Comparison of ENCODE assay signal across 2 fruit fly cellular contexts in the genomic region with DNA sequence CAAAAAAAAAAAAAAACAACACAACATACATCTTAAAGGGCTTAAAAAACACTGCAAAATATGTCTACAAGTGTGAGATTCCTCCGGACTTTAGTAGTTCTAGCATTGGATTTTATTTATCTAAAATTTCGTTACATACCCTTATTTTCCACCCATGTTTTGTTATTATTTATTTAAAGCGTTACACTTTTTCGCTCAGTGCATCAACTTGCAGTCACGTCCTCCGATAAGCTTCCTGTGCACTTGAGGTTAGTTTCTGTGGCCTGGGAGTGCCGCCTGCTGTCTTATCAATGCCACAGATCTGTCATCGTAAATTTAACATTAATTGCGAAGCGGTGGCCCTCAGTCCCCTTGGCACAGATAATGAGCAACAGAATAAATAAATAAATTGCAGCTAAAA.
TF ChIP-seq lines count a peak whose summit lies in the region.

No protein-coding gene starts in this region.

TF ChIP-seq in whole organism, prepupa, 60 proteins besides CTCF, POLR2A, EP300 and RAD21:
- peak; percentile 5 for TF ChIP-seq CG10669 (GFP tag; optimal IDR thresholded peaks at IDR 0.05; lab: Kevin White, UChicago)
- TF ChIP-seq Smox (GFP tag; optimal IDR thresholded peaks at IDR 0.05; lab: Kevin White, UChicago) = peak; percentile 12
- peak; percentile 27 for TF ChIP-seq OdsH (GFP tag; optimal IDR thresholded peaks at IDR 0.05; lab: Kevin White, UChicago)
- TF ChIP-seq ss (GFP tag; optimal IDR thresholded peaks at IDR 0.05; lab: Kevin White, UChicago) = no peak
- TF ChIP-seq topi (GFP tag; optimal IDR thresholded peaks at IDR 0.05; lab: Kevin White, UChicago) = peak; percentile 1
- TF ChIP-seq pdm3 (GFP tag; optimal IDR thresholded peaks at IDR 0.05; lab: Kevin White, UChicago) = peak; percentile 3
- peak; percentile 3 for TF ChIP-seq CG10631 (GFP tag; optimal IDR thresholded peaks at IDR 0.05; lab: Kevin White, UChicago)
- TF ChIP-seq fd85E (GFP tag; optimal IDR thresholded peaks at IDR 0.05; lab: Kevin White, UChicago) = no peak
- no peak for TF ChIP-seq Eip75B (GFP tag; optimal IDR thresholded peaks at IDR 0.05; lab: Kevin White, UChicago)
- peak; percentile 97 for TF ChIP-seq svp (GFP tag; lab: Kevin White, UChicago)
- TF ChIP-seq CG32006 (GFP tag; optimal IDR thresholded peaks at IDR 0.05; lab: Kevin White, UChicago) = peak; percentile 29
- TF ChIP-seq CG31627 (GFP tag; optimal IDR thresholded peaks at IDR 0.05; lab: Kevin White, UChicago) = no peak
- no peak for TF ChIP-seq CG1621 (tag; optimal IDR thresholded peaks at IDR 0.05; lab: Kevin White, UChicago)
- no peak for TF ChIP-seq Gug (GFP tag; IDR thresholded peaks at IDR 0.05; lab: Robert Waterston, UW)
- TF ChIP-seq Eip78C (GFP tag; lab: Kevin White, UChicago) = peak; percentile 74

TF ChIP-seq in whole organism, pupa, 21 proteins besides CTCF, POLR2A, EP300 and RAD21:
- no peak for TF ChIP-seq fd96Ca (GFP tag; IDR thresholded peaks at IDR 0.05; lab: Robert Waterston, UW)
- TF ChIP-seq CG13204 (GFP tag; optimal IDR thresholded peaks at IDR 0.05; lab: Kevin White, UChicago) = no peak
- TF ChIP-seq CG10348 (GFP tag; IDR thresholded peaks at IDR 0.05; lab: Robert Waterston, UW) = no peak
- no peak for TF ChIP-seq Snoo (tag; optimal IDR thresholded peaks at IDR 0.05; lab: Kevin White, UChicago)
- no peak for TF ChIP-seq Pif1B (GFP tag; optimal IDR thresholded peaks at IDR 0.05; lab: Kevin White, UChicago)
- TF ChIP-seq CG15710 (tag; optimal IDR thresholded peaks at IDR 0.05; lab: Kevin White, UChicago) = peak; percentile 21
- no peak for TF ChIP-seq CG32121 (GFP tag; IDR thresholded peaks at IDR 0.05; lab: Robert Waterston, UW)
- no peak for TF ChIP-seq D1 (tag; optimal IDR thresholded peaks at IDR 0.05; lab: Kevin White, UChicago)
- TF ChIP-seq CG8301 (tag; optimal IDR thresholded peaks at IDR 0.05; lab: Kevin White, UChicago) = no peak
- peak; percentile 20 for TF ChIP-seq CG8159 (tag; optimal IDR thresholded peaks at IDR 0.05; lab: Kevin White, UChicago)
- TF ChIP-seq Pif1A (GFP tag; optimal IDR thresholded peaks at IDR 0.05; lab: Kevin White, UChicago) = no peak
- no peak for TF ChIP-seq gl (tag; optimal IDR thresholded peaks at IDR 0.05; lab: Kevin White, UChicago)
